Worm (Caenorhabditis elegans) whole organism, midembryonic: ENCODE data around the gene nob-1.

Source experiments
- flt-1 ChIP-seq: fragments of 200-800 bp; sonication (Bioruptor generic); IDR thresholded peaks from 2 replicates; pipeline ENCODE4 v1.3.6; 2022; ENCODE audit warnings: missing genetic modification characterization, missing compliant biosample characterization
- klf-2 ChIP-seq: fragments of 200-800 bp; sonication (Bioruptor generic); conservative IDR thresholded peaks from 2 replicates; pipeline ENCODE4 v1.3.6; 2022; ENCODE audit warnings: missing genetic modification reagents, missing genetic modification characterization, missing compliant biosample characterization
- ztf-29 ChIP-seq: fragments of 200-800 bp; sonication (Bioruptor generic); IDR thresholded peaks from 2 replicates; pipeline ENCODE4 v1.3.6; 2022; ENCODE audit warnings: missing genetic modification reagents, missing genetic modification characterization, missing compliant biosample characterization

DNA sequence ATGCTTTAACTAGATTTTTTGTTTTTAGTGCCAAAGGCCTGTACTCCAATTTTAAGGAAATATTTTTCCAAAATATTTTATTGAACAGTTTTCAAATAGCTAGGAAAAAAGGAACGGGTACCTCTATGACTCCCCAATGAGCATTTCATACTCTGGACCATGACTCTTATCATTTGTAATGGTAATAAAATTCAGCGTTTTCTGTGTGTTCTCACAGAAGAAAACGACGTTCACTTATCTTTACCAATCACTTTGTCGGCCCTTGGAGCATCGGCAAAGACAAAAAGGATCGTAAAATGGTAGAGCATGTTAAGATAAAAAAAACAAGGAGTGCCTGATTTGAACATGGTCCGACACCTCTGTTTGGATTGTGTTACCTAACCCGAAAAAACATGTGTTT lies 3.4 kb upstream of the nob-1 start:
- no peak for TF ChIP-seq flt-1 (GFP tag; lab: Robert Waterston, UW)
- TF ChIP-seq klf-2 (GFP tag; lab: Robert Waterston, UW), result no peak
- no peak for TF ChIP-seq ztf-29 (GFP tag; lab: Robert Waterston, UW)
